Worm (Caenorhabditis elegans) whole organism, late embryonic: ENCODE results near the gene F53F4.4.

ENCODE experiments used
- che-1 ChIP-seq: sonication (generic microtip); optimal IDR thresholded peaks from 2 replicates; lab custom pipeline; 2016; ENCODE audit warnings: mild to moderate bottlenecking, missing genetic modification characterization, missing compliant biosample characterization
- syd-9 ChIP-seq: sonication (generic microtip); optimal IDR thresholded peaks from 2 replicates; lab custom pipeline; 2016; ENCODE audit warnings: mild to moderate bottlenecking, missing genetic modification characterization, moderate library complexity, missing compliant biosample characterization

ce11 chrV:13606651-13607242 lies 13.6 kb downstream of the F53F4.4 start, which contains the start of gene fmo-4:
- TF ChIP-seq che-1 (tag; lab: Kevin White, UChicago): no peak
- no peak for TF ChIP-seq syd-9 (tag; lab: Kevin White, UChicago)
